Worm (Caenorhabditis elegans): Measurements from ENCODE around the gene srh-119.

DNA sequence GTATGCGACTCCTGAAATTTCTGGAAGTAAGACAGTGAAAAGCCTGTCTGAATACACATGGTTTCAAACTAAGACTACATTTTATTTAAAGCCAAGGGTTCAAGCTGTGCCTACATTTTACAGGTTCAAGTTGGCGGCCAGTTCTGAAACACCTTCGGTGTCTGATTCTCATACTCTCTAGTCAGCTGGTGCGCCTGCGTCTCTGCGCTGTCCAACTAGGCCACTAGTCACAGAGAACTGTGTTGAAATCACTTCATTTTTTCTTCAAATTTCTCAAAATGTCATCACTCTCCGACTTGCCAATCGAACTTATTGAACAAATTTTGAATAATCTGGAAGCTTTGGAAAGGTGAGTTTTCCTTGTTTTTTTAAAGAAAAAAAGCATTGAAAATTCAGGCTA, 5.6 kb upstream of the srh-119 start, which contains the start of gene fbxa-90:
- TF ChIP-seq dao-5 (tag; optimal IDR thresholded peaks at IDR 0.05), result no peak
- TF ChIP-seq W03F9.2 (tag; optimal IDR thresholded peaks at IDR 0.05), result no peak
